Worm (Caenorhabditis elegans): ENCODE data around the gene F40G9.8.

F40G9.8 gene

DNA sequence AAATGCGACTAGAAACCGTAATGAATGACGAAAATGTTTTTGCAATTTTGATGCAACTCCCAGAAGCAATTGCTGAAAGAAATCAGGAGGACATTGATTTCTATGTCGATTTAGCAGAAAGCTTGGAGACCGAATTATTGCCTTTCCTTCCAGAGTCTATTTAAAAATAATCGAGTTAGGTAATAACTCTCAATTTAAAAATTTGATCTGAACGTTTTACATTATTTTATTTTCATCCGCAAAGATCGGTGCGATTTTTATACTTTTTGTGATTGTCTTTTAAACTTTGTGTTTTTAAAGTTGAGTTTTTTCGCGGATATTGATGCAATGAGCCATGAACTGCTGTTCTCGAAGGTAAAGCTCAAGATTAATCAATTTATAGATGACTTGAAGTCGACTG lies 40.2 kb downstream of the F40G9.8 start, which contains the start of gene pals-23:
pals-23 (plus strand) TSS at position 301 of the 400 bp plus-strand sequence.
- TF ChIP-seq ceh-40 (GFP tag; IDR thresholded peaks at IDR 0.05), result no peak
- TF ChIP-seq bed-1 (GFP tag; IDR thresholded peaks at IDR 0.05), result no peak
- TF ChIP-seq lin-40 (tag; optimal IDR thresholded peaks at IDR 0.05), result no peak
- TF ChIP-seq madf-8 (GFP tag; conservative IDR thresholded peaks at IDR 0.05), result no peak
- TF ChIP-seq attf-5 (GFP tag; optimal IDR thresholded peaks at IDR 0.05), result no peak
- no peak for TF ChIP-seq him-1 (tag; optimal IDR thresholded peaks at IDR 0.05)
- no peak for TF ChIP-seq hlh-26 (GFP tag; conservative IDR thresholded peaks at IDR 0.05)
- TF ChIP-seq ceh-91 (GFP tag; IDR thresholded peaks at IDR 0.05), result no peak
- no peak for TF ChIP-seq nhr-90 (tag; optimal IDR thresholded peaks at IDR 0.05)

- TF ChIP-seq egrh-3 (GFP tag; IDR thresholded peaks at IDR 0.05), result 0 out of 2 replicates have a peak, but pooled peaks have one; percentile 24
- TF ChIP-seq dox-1 (GFP tag; IDR thresholded peaks at IDR 0.05), result peak; percentile 52; the same call in 1 of the 2 replicates
These were observed 42.7 kb downstream of the F40G9.8 start, which contains the start of gene C29F9.12 for ce11 chrIII:121983-122449. TSS of gene C29F9.12 (minus strand) at chrIII:122033.

DNA sequence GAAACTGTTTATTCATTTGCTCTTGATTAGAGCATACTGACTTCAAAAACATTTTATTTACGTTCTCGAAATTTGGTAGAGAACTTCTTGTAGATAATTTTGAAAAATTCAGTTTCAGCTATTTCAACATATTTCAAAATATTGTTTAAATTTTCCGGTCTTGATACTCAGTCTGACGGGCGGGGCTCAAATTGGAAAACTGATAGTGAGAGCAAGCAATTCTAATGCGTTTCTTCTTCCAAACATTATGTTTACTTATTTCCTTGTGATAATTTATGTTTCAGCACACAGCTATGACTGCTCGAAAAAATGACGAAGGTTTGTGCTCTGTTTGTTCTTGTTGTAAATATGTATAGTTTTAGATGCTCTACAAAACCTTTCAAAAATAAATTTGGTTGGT lies 44.5 kb downstream of the F40G9.8 start, which contains the start of gene pals-24:
pals-24 (plus strand) TSS at position 237 of the 400 bp plus-strand sequence.
- TF ChIP-seq hsf-1 (GFP tag; IDR thresholded peaks at IDR 0.05) (no peak), tbp1 (GFP tag; optimal IDR thresholded peaks at IDR 0.05) (no peak), ceh-27 (GFP tag; optimal IDR thresholded peaks at IDR 0.05) (no peak), lin-54 (GFP tag; optimal IDR thresholded peaks at IDR 0.05) (no peak), bed-1 (GFP tag; IDR thresholded peaks at IDR 0.05) (no peak), lir-1 (GFP tag; conservative IDR thresholded peaks at IDR 0.05) (no peak), ztf-26 (tag; optimal IDR thresholded peaks at IDR 0.05) (no peak), madf-10 (tag; optimal IDR thresholded peaks at IDR 0.05) (no peak), madf-3 (GFP tag; IDR thresholded peaks at IDR 0.05) (no peak), dox-1 (GFP tag; IDR thresholded peaks at IDR 0.05) (peak; percentile 46), nhr-80 (tag; optimal IDR thresholded peaks at IDR 0.05) (peak; percentile 89), rcor-1 (GFP tag; IDR thresholded peaks at IDR 0.05) (no peak), ets-4 (GFP tag; optimal IDR thresholded peaks at IDR 0.05) (no peak), aptf-2 (GFP tag; conservative IDR thresholded peaks at IDR 0.05) (no peak), cebp-2 (GFP tag; IDR thresholded peaks at IDR 0.05) (no peak), nhr-27 (tag; optimal IDR thresholded peaks at IDR 0.05) (no peak), cebp-1 (GFP tag; IDR thresholded peaks at IDR 0.05) (peak; percentile 74; the same call in 1 of the 2 replicates), cebp-1 (tag; optimal IDR thresholded peaks at IDR 0.05) (peak; percentile 76), aptf-3 (GFP tag; IDR thresholded peaks at IDR 0.05) (no peak), F10E7.11 (tag; optimal IDR thresholded peaks at IDR 0.05) (no peak), attf-5 (GFP tag; optimal IDR thresholded peaks at IDR 0.05) (peak; percentile 43), unc-62 (GFP tag; optimal IDR thresholded peaks at IDR 0.05) (no peak), nfya-1 (tag; optimal IDR thresholded peaks at IDR 0.05; ENCODE audit: borderline replicate concordance, insufficient read depth) (no peak), ceh-58 (GFP tag; IDR thresholded peaks at IDR 0.05) (no peak), ztf-18 (tag; optimal IDR thresholded peaks at IDR 0.05) (no peak), ceh-91 (GFP tag; IDR thresholded peaks at IDR 0.05) (no peak), let-526 (GFP tag; IDR thresholded peaks at IDR 0.05) (no peak), ama-1 (optimal IDR thresholded peaks at IDR 0.05) (no peak), ama-1 (GFP tag; optimal IDR thresholded peaks at IDR 0.05) (no peak), rec-8 (tag; optimal IDR thresholded peaks at IDR 0.05) (no peak), rpc-1 (optimal IDR thresholded peaks at IDR 0.05) (no peak), rpc-1 (tag; optimal IDR thresholded peaks at IDR 0.05) (no peak), lin-35 (GFP tag; optimal IDR thresholded peaks at IDR 0.05) (no peak), pha-4 (tag; optimal IDR thresholded peaks at IDR 0.05) (peak; percentile 16), lin-40 (tag; optimal IDR thresholded peaks at IDR 0.05) (no peak), lsy-27 (tag; optimal IDR thresholded peaks at IDR 0.05; ENCODE audit: borderline replicate concordance, insufficient read depth) (no peak), tbx-9 (tag; optimal IDR thresholded peaks at IDR 0.05; ENCODE audit: borderline replicate concordance) (no peak)
